Worm (Caenorhabditis elegans) whole organism, L2 larva: ENCODE data around the gene T05C12.9.

ENCODE experiments used
- F13H6.1 ChIP-seq: sonication (generic microtip); optimal IDR thresholded peaks from 2 replicates; lab custom pipeline; 2016; ENCODE audit warnings: missing genetic modification characterization, missing compliant biosample characterization
- R02D3.7 ChIP-seq: fragments of 150-350 bp; optimal IDR thresholded peaks from 2 replicates; lab custom pipeline; 2014; ENCODE audit warnings: missing biosample characterization, missing genetic modification characterization
- ZK546.5 ChIP-seq: sonication (generic microtip); optimal IDR thresholded peaks from 2 replicates; lab custom pipeline; 2017; ENCODE audit warnings: missing biosample characterization, missing genetic modification characterization
- alr-1 ChIP-seq: fragments of 150-350 bp; optimal IDR thresholded peaks from 2 replicates; lab custom pipeline; 2014; ENCODE audit warnings: missing biosample characterization, missing genetic modification characterization
- ama-1 ChIP-seq: fragments of 150-350 bp; optimal IDR thresholded peaks from 2 replicates; lab custom pipeline; 2018; ENCODE audit warnings: inconsistent platforms
- blmp-1 ChIP-seq: sonication (generic microtip); optimal IDR thresholded peaks from 2 replicates; lab custom pipeline; 2017; ENCODE audit warnings: missing genetic modification characterization, mild to moderate bottlenecking, missing compliant biosample characterization, antibody characterized with exemption, moderate library complexity; ENCODE audit not compliant: insufficient read depth
- ceh-16 ChIP-seq: fragments of 150-350 bp; optimal IDR thresholded peaks from 2 replicates; lab custom pipeline; 2014; ENCODE audit warnings: missing biosample characterization, missing genetic modification characterization
- crh-2 ChIP-seq: sonication (generic microtip); optimal IDR thresholded peaks from 2 replicates; lab custom pipeline; 2017; ENCODE audit warnings: missing biosample characterization, missing genetic modification characterization
- dmd-4 ChIP-seq: sonication (generic microtip); optimal IDR thresholded peaks from 2 replicates; lab custom pipeline; 2017; ENCODE audit warnings: missing biosample characterization, missing genetic modification characterization
- elt-1 ChIP-seq: fragments of 150-350 bp; optimal IDR thresholded peaks from 2 replicates; lab custom pipeline; 2014; ENCODE audit warnings: missing biosample characterization, missing genetic modification characterization
- fos-1 ChIP-seq: fragments of 150-350 bp; optimal IDR thresholded peaks from 2 replicates; lab custom pipeline; 2014; ENCODE audit warnings: missing biosample characterization, missing genetic modification characterization
- gmeb-1 ChIP-seq: fragments of 150-350 bp; optimal IDR thresholded peaks from 2 replicates; lab custom pipeline; 2014; ENCODE audit warnings: missing biosample characterization, missing genetic modification characterization
- lin-11 ChIP-seq: fragments of 150-350 bp; sonication (generic microtip); optimal IDR thresholded peaks from 2 replicates; lab custom pipeline; 2014; ENCODE audit warnings: missing biosample characterization, missing genetic modification characterization, inconsistent platforms, mixed read lengths
- lin-13 ChIP-seq: fragments of 150-350 bp; optimal IDR thresholded peaks from 2 replicates; lab custom pipeline; 2014; ENCODE audit warnings: missing biosample characterization, missing genetic modification reagents, missing genetic modification characterization
- lin-39 ChIP-seq: fragments of 150-350 bp; optimal IDR thresholded peaks from 2 replicates; lab custom pipeline; 2014; ENCODE audit warnings: missing biosample characterization, missing genetic modification reagents, missing genetic modification characterization
- lsy-2 ChIP-seq, 2 experiments: fragments of 150-350 bp in 1 of 2; sonication (generic microtip) in 1 of 2; optimal IDR thresholded peaks; 2 replicates each; lab custom pipeline; 2014 to 2017; ENCODE audit warnings: missing biosample characterization in 2 of 2, missing genetic modification characterization in 2 of 2
- mab-5 ChIP-seq: fragments of 150-350 bp; optimal IDR thresholded peaks from 2 replicates; lab custom pipeline; 2014; ENCODE audit warnings: missing biosample characterization, missing genetic modification characterization
- mbf-1 ChIP-seq: sonication (generic microtip); optimal IDR thresholded peaks from 2 replicates; lab custom pipeline; 2017; ENCODE audit warnings: missing biosample characterization, missing genetic modification characterization
- mdl-1 ChIP-seq, 2 experiments: fragments of 150-350 bp in 1 of 2; sonication (generic microtip) in 1 of 2; optimal IDR thresholded peaks; 2 replicates each; lab custom pipeline; 2017; ENCODE audit warnings: missing biosample characterization in 2 of 2, missing genetic modification characterization in 2 of 2
- nhr-10 ChIP-seq: sonication (generic microtip); optimal IDR thresholded peaks from 2 replicates; lab custom pipeline; 2017; ENCODE audit warnings: missing biosample characterization, missing genetic modification characterization
- nhr-12 ChIP-seq: fragments of 150-350 bp; optimal IDR thresholded peaks from 2 replicates; lab custom pipeline; 2014; ENCODE audit warnings: missing biosample characterization, missing genetic modification characterization
- nhr-129 ChIP-seq: fragments of 150-350 bp; optimal IDR thresholded peaks from 2 replicates; lab custom pipeline; 2014; ENCODE audit warnings: missing biosample characterization, missing genetic modification characterization
- nhr-21 ChIP-seq: fragments of 150-350 bp; optimal IDR thresholded peaks from 2 replicates; lab custom pipeline; 2014; ENCODE audit warnings: missing biosample characterization, missing genetic modification characterization
- nhr-23 ChIP-seq: fragments of 150-350 bp; optimal IDR thresholded peaks from 2 replicates; lab custom pipeline; 2014; ENCODE audit warnings: missing biosample characterization, missing genetic modification reagents, missing genetic modification characterization
- nhr-237 ChIP-seq: fragments of 150-350 bp; optimal IDR thresholded peaks from 2 replicates; lab custom pipeline; 2014; ENCODE audit warnings: missing biosample characterization, missing genetic modification characterization
- nhr-25 ChIP-seq: fragments of 150-350 bp; sonication (generic microtip); optimal IDR thresholded peaks from 3 replicates; lab custom pipeline; 2014; ENCODE audit warnings: missing biosample characterization, missing genetic modification characterization
- nhr-6 ChIP-seq: fragments of 150-350 bp; optimal IDR thresholded peaks from 2 replicates; lab custom pipeline; 2014; ENCODE audit warnings: missing biosample characterization, missing genetic modification characterization
- nhr-77 ChIP-seq: fragments of 150-350 bp; optimal IDR thresholded peaks from 2 replicates; lab custom pipeline; 2014; ENCODE audit warnings: missing biosample characterization, missing genetic modification characterization
- peb-1 ChIP-seq: fragments of 150-350 bp; optimal IDR thresholded peaks from 2 replicates; lab custom pipeline; 2014; ENCODE audit warnings: missing biosample characterization, missing genetic modification characterization
- sem-4 ChIP-seq: fragments of 150-350 bp; optimal IDR thresholded peaks from 2 replicates; lab custom pipeline; 2014; ENCODE audit warnings: missing biosample characterization, missing genetic modification reagents, missing genetic modification characterization
- skn-1 ChIP-seq: sonication (generic microtip); optimal IDR thresholded peaks from 2 replicates; lab custom pipeline; 2017; ENCODE audit warnings: missing biosample characterization, missing genetic modification characterization
- sma-3 ChIP-seq: sonication (generic microtip); optimal IDR thresholded peaks from 2 replicates; lab custom pipeline; 2016; ENCODE audit warnings: missing genetic modification reagents, missing genetic modification characterization, missing compliant biosample characterization
- sma-9 ChIP-seq, 2 experiments: fragments of 150-350 bp in 1 of 2; sonication (generic microtip) in 1 of 2; optimal IDR thresholded peaks; 2 replicates each; lab custom pipeline; 2014 to 2016; ENCODE audit warnings: missing genetic modification characterization in 2 of 2, mild to moderate bottlenecking in 1 of 2, missing biosample characterization in 1 of 2, missing compliant biosample characterization in 1 of 2, missing genetic modification reagents in 1 of 2, moderate library complexity in 1 of 2
- snpc-4 ChIP-seq: fragments of 150-350 bp; optimal IDR thresholded peaks from 2 replicates; lab custom pipeline; 2014; ENCODE audit warnings: missing biosample characterization, missing genetic modification characterization
- unc-39 ChIP-seq: fragments of 150-350 bp; optimal IDR thresholded peaks from 2 replicates; lab custom pipeline; 2014; ENCODE audit warnings: missing biosample characterization, missing genetic modification characterization
- unc-55 ChIP-seq: fragments of 150-350 bp; sonication (generic microtip); optimal IDR thresholded peaks from 3 replicates; lab custom pipeline; 2014; ENCODE audit warnings: missing biosample characterization, missing genetic modification reagents, missing genetic modification characterization
- unc-62 ChIP-seq: fragments of 150-350 bp; optimal IDR thresholded peaks from 2 replicates; lab custom pipeline; 2014; ENCODE audit warnings: missing biosample characterization, missing genetic modification reagents, missing genetic modification characterization
- zag-1 ChIP-seq: fragments of 150-350 bp; optimal IDR thresholded peaks from 2 replicates; lab custom pipeline; 2014; ENCODE audit warnings: missing biosample characterization, missing genetic modification characterization
- ztf-1 ChIP-seq: fragments of 200-800 bp; sonication (Bioruptor generic); conservative IDR thresholded peaks from 2 replicates; pipeline ENCODE4 v1.3.6; 2022; ENCODE audit warnings: missing genetic modification characterization, missing compliant biosample characterization
- ztf-11 ChIP-seq: sonication (generic microtip); optimal IDR thresholded peaks from 2 replicates; lab custom pipeline; 2017; ENCODE audit warnings: missing biosample characterization, missing genetic modification characterization

T05C12.9 gene

DNA sequence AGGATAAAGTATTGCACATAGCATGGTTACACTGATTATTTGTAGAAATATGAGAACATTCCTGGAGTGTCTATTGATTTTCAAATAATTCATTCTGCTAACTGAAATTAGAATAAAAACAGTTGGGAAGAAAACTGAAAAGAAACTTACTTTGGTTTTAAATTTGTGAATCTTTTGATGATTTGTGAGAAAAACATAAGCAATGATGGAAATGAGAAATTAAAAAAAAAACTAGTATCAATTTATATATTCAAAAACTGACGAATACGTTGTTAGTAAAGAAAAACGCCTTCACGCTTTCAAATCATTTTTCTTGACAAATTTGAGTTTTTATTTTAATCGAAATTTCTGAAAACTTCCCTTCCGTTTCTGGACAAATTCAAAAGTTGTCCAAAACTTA lies at the start of gene T05C12.9:
Gene T05C12.9, minus strand, starts transcription at position 101 of the 400 bp plus-strand sequence.
- TF ChIP-seq lin-11 (no peak), ZK546.5 (tag; lab: Kevin White, UChicago) (no peak), nhr-23 (tag; lab: Kevin White, UChicago) (no peak), skn-1 (tag; lab: Kevin White, UChicago) (no peak), F13H6.1 (no peak), nhr-6 (no peak), blmp-1 (no peak), nhr-12 (tag; lab: Kevin White, UChicago) (no peak), sma-3 (GFP tag; lab: Kevin White, UChicago) (no peak), zag-1 (no peak), elt-1 (tag; lab: Kevin White, UChicago) (no peak), nhr-129 (no peak), mab-5 (tag; lab: Kevin White, UChicago) (no peak), nhr-21 (no peak), fos-1 (tag; lab: Kevin White, UChicago) (no peak), nhr-77 (tag; lab: Kevin White, UChicago) (no peak)

DNA sequence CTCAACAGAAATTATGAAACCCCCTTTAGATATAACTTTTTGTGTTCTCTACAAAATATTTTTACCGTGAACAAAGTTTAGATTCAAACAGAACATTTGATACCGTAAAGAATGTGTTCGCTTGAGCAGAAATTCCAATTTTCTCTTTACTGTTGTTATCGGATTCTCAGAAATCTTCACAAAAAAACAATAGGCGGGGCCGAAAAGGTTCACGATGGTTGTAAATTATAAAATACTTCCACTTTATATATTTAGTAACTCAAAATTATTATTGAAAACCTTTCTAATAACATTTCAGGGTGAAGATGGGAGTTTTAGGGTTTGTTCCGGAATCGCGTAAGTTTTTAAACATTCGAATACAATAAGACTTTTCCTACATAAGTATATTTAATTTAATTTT lies 45.1 kb upstream of the T05C12.9 start, which contains the start of gene nlp-5:
Gene nlp-5, plus strand, starts transcription at position 301 of the 400 bp plus-strand sequence.
- TF ChIP-seq elt-1 (tag; lab: Kevin White, UChicago) (no peak), unc-62 (GFP tag; lab: Kevin White, UChicago) (no peak), gmeb-1 (no peak), mab-5 (tag; lab: Kevin White, UChicago) (no peak)

DNA sequence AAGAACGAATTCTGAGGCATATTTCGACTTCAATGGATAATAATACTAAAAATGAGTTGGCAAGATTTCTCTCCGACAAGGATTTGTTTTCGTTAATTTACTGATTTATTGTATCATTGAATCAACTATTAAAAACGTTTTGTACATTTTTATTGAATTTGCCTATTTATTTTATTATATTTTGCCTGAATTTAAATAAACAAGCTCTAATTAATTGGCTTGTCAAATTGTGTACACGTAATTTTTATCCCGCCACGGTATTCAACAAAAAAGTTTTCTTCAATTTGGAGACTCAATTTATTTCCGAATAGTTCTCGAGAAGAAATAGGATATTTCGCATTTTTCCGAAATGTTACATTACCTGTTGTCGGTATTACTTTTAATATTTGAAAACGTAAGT lies 39.5 kb upstream of the T05C12.9 start, which contains the start of gene M110.7:
Gene M110.7, plus strand, starts transcription at position 301 of the 400 bp plus-strand sequence.
- TF ChIP-seq ztf-11 (tag; lab: Kevin White, UChicago) = no peak
- no peak for TF ChIP-seq lin-39 (tag; lab: Kevin White, UChicago)

DNA sequence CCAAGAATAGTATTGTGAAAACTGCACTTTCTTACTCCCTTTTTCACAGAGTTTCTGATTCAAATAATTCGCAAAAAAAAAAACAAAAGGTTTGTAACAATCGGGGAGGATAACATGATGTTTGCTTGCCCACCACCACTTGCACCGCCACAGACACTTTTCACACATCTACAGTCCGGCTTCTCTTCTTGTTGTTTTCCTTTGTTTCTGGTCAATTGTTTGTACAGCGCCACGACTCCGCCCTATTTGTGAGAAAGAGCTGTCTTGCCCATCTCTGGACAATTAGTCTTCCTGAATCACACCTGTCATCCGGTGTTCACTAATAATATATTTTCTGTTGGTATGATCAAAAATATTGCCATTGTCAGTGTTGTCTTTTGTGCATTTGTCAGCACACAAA lies 38.0 kb upstream of the T05C12.9 start, which contains the start of gene M110.9:
Gene M110.9, plus strand, starts transcription at position 301 of the 400 bp plus-strand sequence.
- TF ChIP-seq sma-9 (GFP tag; optimal IDR thresholded peaks at IDR 0.05; lab: Kevin White, UChicago) (no peak), sma-9 (tag; optimal IDR thresholded peaks at IDR 0.05; lab: Kevin White, UChicago) (no peak), snpc-4 (tag; lab: Kevin White, UChicago) (no peak), nhr-77 (tag; lab: Kevin White, UChicago) (no peak), nhr-12 (tag; lab: Kevin White, UChicago) (no peak), ztf-11 (tag; lab: Kevin White, UChicago) (no peak), nhr-237 (no peak), blmp-1 (no peak), ceh-16 (tag; lab: Kevin White, UChicago) (no peak), alr-1 (no peak), elt-1 (tag; lab: Kevin White, UChicago) (no peak), nhr-6 (no peak), unc-62 (GFP tag; lab: Kevin White, UChicago) (no peak), nhr-25 (no peak), nhr-129 (no peak), gmeb-1 (no peak), ama-1 (no peak), lsy-2 (tag; optimal IDR thresholded peaks at IDR 0.05; lab: Kevin White, UChicago) (no peak), nhr-10 (no peak), nhr-23 (tag; lab: Kevin White, UChicago) (no peak), unc-39 (tag; lab: Kevin White, UChicago) (no peak)
- TF ChIP-seq, all 48 proteins: peak for 0

DNA sequence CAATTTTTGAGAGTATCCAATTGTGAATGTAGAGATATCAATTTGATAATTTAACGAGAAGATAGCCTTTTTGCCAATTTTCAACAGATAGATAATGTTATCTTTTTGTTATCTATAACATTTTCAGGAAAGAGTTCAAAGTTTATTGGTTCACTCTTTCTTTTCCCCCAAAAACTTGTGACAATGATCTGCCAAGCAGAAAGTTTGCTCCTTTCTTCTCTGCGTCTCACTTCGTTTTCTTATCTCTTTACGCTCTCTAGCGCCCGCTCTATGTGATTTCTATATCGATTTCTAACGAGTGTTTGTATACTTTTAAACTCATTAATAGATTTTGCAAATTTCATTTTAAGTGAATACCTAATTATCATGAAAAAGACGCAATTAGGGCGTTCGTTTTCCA lies 33.4 kb upstream of the T05C12.9 start:
- TF ChIP-seq ama-1 = no peak
- no peak for TF ChIP-seq ceh-16 (tag; lab: Kevin White, UChicago)
- no peak for TF ChIP-seq sma-3 (GFP tag; lab: Kevin White, UChicago)
- peak; percentile 52 for TF ChIP-seq crh-2 (tag; lab: Kevin White, UChicago)
- no peak for TF ChIP-seq nhr-12 (tag; lab: Kevin White, UChicago)
- no peak for TF ChIP-seq peb-1 (tag; lab: Kevin White, UChicago)
- TF ChIP-seq nhr-77 (tag; lab: Kevin White, UChicago) = no peak
- TF ChIP-seq ztf-11 (tag; lab: Kevin White, UChicago) = no peak
- TF ChIP-seq nhr-129 = no peak
- no peak for TF ChIP-seq snpc-4 (tag; lab: Kevin White, UChicago)
- no peak for TF ChIP-seq unc-62 (GFP tag; lab: Kevin White, UChicago)
- TF ChIP-seq lin-13 (GFP tag; lab: Kevin White, UChicago) = no peak
- no peak for TF ChIP-seq ztf-1 (GFP tag; lab: Robert Waterston, UW)
- TF ChIP-seq nhr-23 (tag; lab: Kevin White, UChicago) = no peak
- TF ChIP-seq nhr-10 = no peak
- no peak for TF ChIP-seq lsy-2 (tag; optimal IDR thresholded peaks at IDR 0.05; lab: Kevin White, UChicago)
- TF ChIP-seq alr-1 = no peak
- no peak for TF ChIP-seq nhr-25
- TF ChIP-seq zag-1 = no peak
- peak; percentile 41 for TF ChIP-seq F13H6.1
- TF ChIP-seq blmp-1 = no peak
- TF ChIP-seq lin-39 (tag; lab: Kevin White, UChicago) = no peak
- TF ChIP-seq sem-4 (tag; lab: Kevin White, UChicago) = no peak
- TF ChIP-seq dmd-4 = no peak
- TF ChIP-seq mab-5 (tag; lab: Kevin White, UChicago) = no peak
- no peak for TF ChIP-seq unc-39 (tag; lab: Kevin White, UChicago)
- TF ChIP-seq gmeb-1 = no peak
- TF ChIP-seq sma-9 (GFP tag; optimal IDR thresholded peaks at IDR 0.05; lab: Kevin White, UChicago) = peak; percentile 54
- TF ChIP-seq sma-9 (tag; optimal IDR thresholded peaks at IDR 0.05; lab: Kevin White, UChicago) = no peak
- TF ChIP-seq lin-11 = no peak
- no peak for TF ChIP-seq mdl-1 (tag; optimal IDR thresholded peaks at IDR 0.05; lab: Kevin White, UChicago)
- no peak for TF ChIP-seq R02D3.7 (tag; lab: Kevin White, UChicago)
- peak; percentile 43 for TF ChIP-seq fos-1 (tag; lab: Kevin White, UChicago)
- no peak for TF ChIP-seq nhr-21
- no peak for TF ChIP-seq unc-55 (GFP tag; lab: Kevin White, UChicago)
- no peak for TF ChIP-seq nhr-237
- TF ChIP-seq mbf-1 (tag; lab: Kevin White, UChicago) = no peak
